Fruit fly (Drosophila melanogaster) whole organism, embryonic: ENCODE measurements around the gene CG5080.

ENCODE experiments used
- Atf3 ChIP-seq: fragments of 200-800 bp; sonication (Bioruptor generic); optimal IDR thresholded peaks from 3 replicates; lab custom pipeline; 2016; ENCODE audit warnings: missing biosample characterization, missing genetic modification characterization
- Atf6 ChIP-seq: fragments of 200-800 bp; sonication (Bioruptor generic); IDR thresholded peaks from 2 replicates; pipeline ENCODE4 v1.3.6; 2022; ENCODE audit warnings: missing biosample characterization, missing genetic modification characterization
- Blimp-1 ChIP-seq: fragments of 200-800 bp; sonication (Bioruptor generic); optimal IDR thresholded peaks from 3 replicates; lab custom pipeline; 2018; ENCODE audit warnings: missing biosample characterization, missing genetic modification characterization, mild to moderate bottlenecking, moderate library complexity, missing genetic modification reagents
- CG1024 ChIP-seq: fragments of 200-800 bp; sonication (Bioruptor generic); IDR thresholded peaks from 2 replicates; pipeline ENCODE4 v1.3.6; 2022; ENCODE audit warnings: missing biosample characterization, missing genetic modification characterization
- CG10431 ChIP-seq: fragments of 200-800 bp; sonication (Bioruptor generic); optimal IDR thresholded peaks from 3 replicates; lab custom pipeline; 2018; ENCODE audit warnings: missing biosample characterization, mild to moderate bottlenecking, missing genetic modification characterization
- CG10654 ChIP-seq: fragments of 200-800 bp; sonication (Bioruptor generic); optimal IDR thresholded peaks from 2 replicates; lab custom pipeline; 2016; ENCODE audit warnings: missing biosample characterization, missing genetic modification characterization
- CG10959 ChIP-seq: fragments of 200-800 bp; sonication (Bioruptor generic); IDR thresholded peaks from 2 replicates; pipeline ENCODE4 v1.3.6; 2022; ENCODE audit warnings: missing biosample characterization, missing genetic modification characterization
- CG11247 ChIP-seq: fragments of 200-800 bp; sonication (Bioruptor generic); IDR thresholded peaks from 2 replicates; pipeline ENCODE4 v1.3.6; 2022; ENCODE audit warnings: missing biosample characterization, missing genetic modification characterization
- CG11398 ChIP-seq: fragments of 200-800 bp; sonication (Bioruptor generic); optimal IDR thresholded peaks from 2 replicates; lab custom pipeline; 2016; ENCODE audit warnings: missing biosample characterization, missing genetic modification characterization
- CG12104 ChIP-seq: fragments of 200-800 bp; sonication (Bioruptor generic); optimal IDR thresholded peaks from 3 replicates; lab custom pipeline; 2016; ENCODE audit warnings: missing biosample characterization, missing genetic modification characterization
- CG13624 ChIP-seq: fragments of 200-800 bp; sonication (Bioruptor generic); optimal IDR thresholded peaks from 2 replicates; lab custom pipeline; 2016; ENCODE audit warnings: missing biosample characterization, missing genetic modification characterization
- CG14050 ChIP-seq: fragments of 200-800 bp; sonication (Bioruptor generic); IDR thresholded peaks from 3 replicates; pipeline ENCODE4 v1.3.6; 2022; ENCODE audit warnings: missing biosample characterization, missing genetic modification characterization
- CG16779 ChIP-seq: fragments of 200-800 bp; sonication (Bioruptor generic); IDR thresholded peaks from 2 replicates; pipeline ENCODE4 v1.3.6; 2022; ENCODE audit warnings: missing biosample characterization, missing genetic modification characterization
- CG16815 ChIP-seq: fragments of 200-800 bp; sonication (Bioruptor generic); optimal IDR thresholded peaks from 3 replicates; lab custom pipeline; 2017; ENCODE audit warnings: missing biosample characterization, mild to moderate bottlenecking, missing genetic modification characterization
- CG17186 ChIP-seq: fragments of 200-800 bp; sonication (Bioruptor generic); optimal IDR thresholded peaks from 3 replicates; lab custom pipeline; 2017; ENCODE audit warnings: missing biosample characterization, missing genetic modification reagents, missing genetic modification characterization
- CG17328 ChIP-seq: fragments of 200-800 bp; sonication (Bioruptor generic); IDR thresholded peaks from 2 replicates; pipeline ENCODE4 v1.3.6; 2022; ENCODE audit warnings: missing biosample characterization, missing genetic modification characterization
- CG17361 ChIP-seq: fragments of 200-800 bp; sonication (Bioruptor generic); IDR thresholded peaks from 3 replicates; pipeline ENCODE4 v1.3.6; 2022; ENCODE audit warnings: missing biosample characterization, missing genetic modification characterization
- CG43689 ChIP-seq: fragments of 200-800 bp; sonication (Bioruptor generic); IDR thresholded peaks from 2 replicates; pipeline ENCODE4 v1.3.6; 2022; ENCODE audit warnings: missing biosample characterization, missing genetic modification characterization
- CG4617 ChIP-seq: fragments of 200-800 bp; sonication (Bioruptor generic); optimal IDR thresholded peaks from 3 replicates; lab custom pipeline; 2016; ENCODE audit warnings: missing biosample characterization, missing genetic modification characterization, borderline replicate concordance
- CG5245 ChIP-seq: fragments of 200-800 bp; sonication (Bioruptor generic); optimal IDR thresholded peaks from 3 replicates; lab custom pipeline; 2016; ENCODE audit warnings: missing biosample characterization, missing genetic modification characterization
- CG6175 ChIP-seq: fragments of 200-800 bp; sonication (Bioruptor generic); IDR thresholded peaks from 3 replicates; pipeline ENCODE4 v1.3.6; 2022; ENCODE audit warnings: missing biosample characterization, missing genetic modification characterization
- CG6254 ChIP-seq: fragments of 200-800 bp; sonication (Bioruptor generic); optimal IDR thresholded peaks from 3 replicates; lab custom pipeline; 2017; ENCODE audit warnings: mild to moderate bottlenecking, missing biosample characterization, missing genetic modification reagents, missing genetic modification characterization
- CG6683 ChIP-seq: fragments of 200-800 bp; sonication (Bioruptor generic); optimal IDR thresholded peaks from 2 replicates; lab custom pipeline; 2017; ENCODE audit warnings: missing biosample characterization, mild to moderate bottlenecking, missing genetic modification characterization, missing genetic modification reagents
- CG8765 ChIP-seq: fragments of 200-800 bp; sonication (Bioruptor generic); IDR thresholded peaks from 2 replicates; pipeline ENCODE4 v1.3.6; 2022; ENCODE audit warnings: missing biosample characterization, missing genetic modification characterization
- CkIIα-i1 ChIP-seq: fragments of 200-800 bp; sonication (Bioruptor generic); IDR thresholded peaks from 2 replicates; pipeline ENCODE4 v1.3.6; 2022; ENCODE audit warnings: missing biosample characterization, missing genetic modification characterization
- CoRest ChIP-seq: fragments of 200-800 bp; sonication (Bioruptor generic); optimal IDR thresholded peaks from 3 replicates; lab custom pipeline; 2018; ENCODE audit warnings: missing biosample characterization, mild to moderate bottlenecking, missing genetic modification characterization, moderate library complexity
- Dbx ChIP-seq: fragments of 200-800 bp; sonication (Bioruptor generic); IDR thresholded peaks from 3 replicates; pipeline ENCODE4 v1.3.6; 2022; ENCODE audit warnings: missing biosample characterization, missing genetic modification characterization
- Gug ChIP-seq: fragments of 200-800 bp; sonication (Bioruptor generic); IDR thresholded peaks from 4 replicates; pipeline ENCODE4 v1.3.6; 2022; ENCODE audit warnings: missing biosample characterization, missing genetic modification characterization
- Hey ChIP-seq: fragments of 200-800 bp; sonication (Bioruptor generic); optimal IDR thresholded peaks from 3 replicates; lab custom pipeline; 2018; ENCODE audit warnings: missing biosample characterization, mild to moderate bottlenecking, missing genetic modification characterization
- NC2α ChIP-seq: fragments of 200-800 bp; sonication (Bioruptor generic); optimal IDR thresholded peaks from 2 replicates; lab custom pipeline; 2016; ENCODE audit warnings: missing biosample characterization, missing genetic modification characterization
- Pdp1 ChIP-seq, 2 experiments: fragments of 200-800 bp; sonication (Bioruptor generic); optimal IDR thresholded peaks; 3 replicates each; lab custom pipeline; 2016; ENCODE audit warnings: missing biosample characterization in 2 of 2, missing genetic modification characterization in 2 of 2, mild to moderate bottlenecking in 1 of 2, moderate library complexity in 1 of 2
- Scr ChIP-seq: fragments of 200-800 bp; sonication (Bioruptor generic); IDR thresholded peaks from 2 replicates; pipeline ENCODE4 v1.3.6; 2022; ENCODE audit warnings: missing biosample characterization, missing genetic modification characterization; ENCODE audit not compliant: partially characterized antibody
- Side ChIP-seq: fragments of 200-800 bp; sonication (Bioruptor generic); optimal IDR thresholded peaks from 2 replicates; lab custom pipeline; 2016; ENCODE audit warnings: missing biosample characterization, missing genetic modification characterization
- Sry-β ChIP-seq: fragments of 200-800 bp; sonication (Bioruptor generic); optimal IDR thresholded peaks from 2 replicates; lab custom pipeline; 2018; ENCODE audit warnings: missing biosample characterization, mild to moderate bottlenecking, missing genetic modification characterization, moderate library complexity
- aop ChIP-seq: fragments of 200-800 bp; sonication (Bioruptor generic); IDR thresholded peaks from 2 replicates; pipeline ENCODE4 v1.3.6; 2022; ENCODE audit warnings: missing biosample characterization, missing genetic modification characterization
- cg ChIP-seq: fragments of 200-800 bp; sonication (Bioruptor generic); optimal IDR thresholded peaks from 3 replicates; lab custom pipeline; 2019; ENCODE audit warnings: missing biosample characterization, mild to moderate bottlenecking, missing genetic modification characterization, moderate library complexity
- dmrt11E ChIP-seq: fragments of 200-800 bp; sonication (Bioruptor generic); optimal IDR thresholded peaks from 3 replicates; lab custom pipeline; 2018; ENCODE audit warnings: missing biosample characterization, mild to moderate bottlenecking, missing genetic modification characterization, moderate library complexity
- dysf ChIP-seq: fragments of 200-800 bp; sonication (Bioruptor generic); IDR thresholded peaks from 3 replicates; pipeline ENCODE4 v1.3.6; 2022; ENCODE audit warnings: missing biosample characterization, missing genetic modification characterization
- fd96Cb ChIP-seq: fragments of 200-800 bp; sonication (Bioruptor generic); optimal IDR thresholded peaks from 2 replicates; lab custom pipeline; 2018; ENCODE audit warnings: missing biosample characterization, mild to moderate bottlenecking, missing genetic modification characterization, moderate library complexity
- insv ChIP-seq, 2 experiments: fragments of 200-800 bp; sonication (Bioruptor generic); optimal IDR thresholded peaks; 3 replicates each; lab custom pipeline; 2016 to 2018; ENCODE audit warnings: missing biosample characterization in 2 of 2, missing genetic modification characterization in 2 of 2
- jing ChIP-seq: fragments of 200-800 bp; sonication (Bioruptor generic); optimal IDR thresholded peaks from 2 replicates; lab custom pipeline; 2018; ENCODE audit warnings: missing biosample characterization, mild to moderate bottlenecking, missing genetic modification characterization
- odd ChIP-seq: fragments of 200-800 bp; sonication (Bioruptor generic); optimal IDR thresholded peaks from 2 replicates; lab custom pipeline; 2017; ENCODE audit warnings: missing biosample characterization, mild to moderate bottlenecking, missing genetic modification characterization
- peb ChIP-seq: fragments of 200-800 bp; sonication (Bioruptor generic); IDR thresholded peaks from 2 replicates; pipeline ENCODE4 v1.3.6; 2022; ENCODE audit warnings: missing biosample characterization, missing genetic modification characterization
- pita ChIP-seq: fragments of 200-800 bp; sonication (Bioruptor generic); optimal IDR thresholded peaks from 2 replicates; lab custom pipeline; 2017; ENCODE audit warnings: missing biosample characterization, mild to moderate bottlenecking, missing genetic modification characterization
- pum ChIP-seq: fragments of 200-800 bp; sonication (Bioruptor generic); optimal IDR thresholded peaks from 2 replicates; lab custom pipeline; 2016; ENCODE audit warnings: missing biosample characterization, missing genetic modification characterization
- repo ChIP-seq: fragments of 200-800 bp; sonication (Bioruptor generic); optimal IDR thresholded peaks from 2 replicates; lab custom pipeline; 2016; ENCODE audit warnings: missing biosample characterization, missing genetic modification characterization
- ro ChIP-seq: fragments of 200-800 bp; sonication (Bioruptor generic); IDR thresholded peaks from 2 replicates; pipeline ENCODE4 v1.3.6; 2022; ENCODE audit warnings: missing biosample characterization, missing genetic modification characterization
- seq ChIP-seq: fragments of 200-800 bp; sonication (Bioruptor generic); IDR thresholded peaks from 2 replicates; pipeline ENCODE4 v1.3.6; 2022; ENCODE audit warnings: missing biosample characterization, missing genetic modification characterization
- sob ChIP-seq: fragments of 200-800 bp; sonication (Bioruptor generic); IDR thresholded peaks from 2 replicates; pipeline ENCODE4 v1.3.6; 2022; ENCODE audit warnings: missing biosample characterization, missing genetic modification characterization
- tgo ChIP-seq: fragments of 200-800 bp; sonication (Bioruptor generic); IDR thresholded peaks from 3 replicates; pipeline ENCODE4 v1.3.6; 2022; ENCODE audit warnings: missing biosample characterization, missing genetic modification characterization
- unc-4 ChIP-seq: fragments of 200-800 bp; sonication (Bioruptor generic); IDR thresholded peaks from 2 replicates; pipeline ENCODE4 v1.3.6; 2022; ENCODE audit warnings: missing biosample characterization, missing genetic modification characterization; ENCODE audit not compliant: partially characterized antibody

Gene CG5080

dm6 chr2L:1150554-1150953 is 13.1 kb downstream of the CG5080 start, which contains the start of the genes Tfb4 and Vps29 (continued):
- TF ChIP-seq CG10431 (no peak), CG5245 (GFP tag; lab: Kevin White, UChicago) (peak; percentile 5), pita (no peak), jing (GFP tag; lab: Kevin White, UChicago) (no peak), CG17186 (GFP tag; lab: Kevin White, UChicago) (no peak), Dbx (peak; percentile 65; the same call in 2 of the 3 replicates), NC2α (GFP tag; lab: Kevin White, UChicago) (no peak), pum (GFP tag; lab: Kevin White, UChicago) (peak; percentile 42), dmrt11E (tag; lab: Kevin White, UChicago) (peak; percentile 11), CG13624 (GFP tag; lab: Kevin White, UChicago) (peak; percentile 63), CG10959 (GFP tag; lab: Robert Waterston, UW) (no peak), odd (GFP tag; lab: Kevin White, UChicago) (no peak), Scr (GFP tag; lab: Robert Waterston, UW) (peak; percentile 80), CG1024 (0 out of 2 replicates have a peak, but pooled peaks have one; percentile 32), dysf (GFP tag; lab: Robert Waterston, UW) (peak; percentile 15; the same call in 1 of the 3 replicates), Side (GFP tag; lab: Kevin White, UChicago) (peak; percentile 63), CG43689 (GFP tag; lab: Robert Waterston, UW) (no peak), CG14050 (no peak), CG8765 (GFP tag; lab: Robert Waterston, UW) (no peak), CG17328 (GFP tag; lab: Robert Waterston, UW) (peak; percentile 33; the same call in 1 of the 2 replicates), Atf6 (GFP tag; lab: Robert Waterston, UW) (peak; percentile 54; the same call in 1 of the 2 replicates), tgo (0 out of 3 replicates have a peak, but pooled peaks have one; percentile 14), CG17361 (no peak), repo (GFP tag; lab: Kevin White, UChicago) (peak; percentile 1), ro (no peak), fd96Cb (tag; lab: Kevin White, UChicago) (no peak), CoRest (no peak), CkIIα-i1 (no peak), CG4617 (GFP tag; lab: Kevin White, UChicago) (peak; percentile 74), CG16815 (GFP tag; lab: Kevin White, UChicago) (no peak), seq (GFP tag; lab: Robert Waterston, UW) (no peak), Sry-β (GFP tag; lab: Kevin White, UChicago) (no peak), Gug (GFP tag; lab: Robert Waterston, UW) (peak; percentile 60; the same call in 1 of the 4 replicates), CG12104 (GFP tag; lab: Kevin White, UChicago) (no peak), peb (no peak), CG10654 (GFP tag; lab: Kevin White, UChicago) (peak; percentile 21), unc-4 (GFP tag; lab: Robert Waterston, UW) (peak; percentile 86), Pdp1 (GFP tag; optimal IDR thresholded peaks at IDR 0.05; lab: Kevin White, UChicago) (peak; percentile 53 to 58), Hey (tag; lab: Kevin White, UChicago) (no peak), CG11398 (GFP tag; lab: Kevin White, UChicago) (peak; percentile 25), insv (GFP tag; optimal IDR thresholded peaks at IDR 0.05; lab: Kevin White, UChicago) (no peak), Atf3 (GFP tag; lab: Kevin White, UChicago) (no peak), cg (no peak), CG16779 (GFP tag; lab: Robert Waterston, UW) (0 out of 2 replicates have a peak, but pooled peaks have one; percentile 38), CG6254 (GFP tag; lab: Kevin White, UChicago) (no peak), Blimp-1 (GFP tag; lab: Kevin White, UChicago) (no peak), sob (GFP tag; lab: Robert Waterston, UW) (peak; percentile 70), aop (GFP tag; lab: Robert Waterston, UW) (no peak), CG6175 (GFP tag; lab: Robert Waterston, UW) (no peak), CG6683 (GFP tag; lab: Kevin White, UChicago) (no peak), CG11247 (GFP tag; lab: Robert Waterston, UW) (0 out of 2 replicates have a peak, but pooled peaks have one; percentile 17)
